Worm (Caenorhabditis elegans) whole organism, mixed stage, embryonic: ENCODE results near the gene txt-1.

Experiments
- mep-1 ChIP-seq: fragments of 150-350 bp; optimal IDR thresholded peaks from 2 replicates; lab custom pipeline; 2017; ENCODE audit warnings: missing biosample characterization, missing genetic modification reagents, missing genetic modification characterization, inconsistent platforms
- mls-2 ChIP-seq: sonication (generic microtip); optimal IDR thresholded peaks from 2 replicates; lab custom pipeline; 2016; ENCODE audit warnings: mild to moderate bottlenecking, missing genetic modification characterization, moderate library complexity, missing compliant biosample characterization
- nhr-76 ChIP-seq: sonication (generic microtip); optimal IDR thresholded peaks from 2 replicates; lab custom pipeline; 2017; ENCODE audit warnings: missing biosample characterization, missing genetic modification characterization
- snpc-4 ChIP-seq: fragments of 150-350 bp; optimal IDR thresholded peaks from 2 replicates; lab custom pipeline; 2014; ENCODE audit warnings: missing biosample characterization, missing genetic modification characterization
- unc-39 ChIP-seq: fragments of 150-350 bp; optimal IDR thresholded peaks from 2 replicates; lab custom pipeline; 2014; ENCODE audit warnings: missing biosample characterization, missing genetic modification characterization
- ztf-11 ChIP-seq: fragments of 150-350 bp; optimal IDR thresholded peaks from 2 replicates; lab custom pipeline; 2014; ENCODE audit warnings: missing biosample characterization, missing genetic modification characterization

- TF ChIP-seq unc-39 (tag; lab: Kevin White, UChicago) (no peak), nhr-76 (tag; lab: Kevin White, UChicago) (no peak), ztf-11 (tag; lab: Kevin White, UChicago) (no peak), mls-2 (tag; lab: Kevin White, UChicago) (no peak), mep-1 (tag; lab: Kevin White, UChicago) (no peak), snpc-4 (tag; lab: Kevin White, UChicago) (no peak)
These were observed 27.7 kb downstream of the txt-1 start, which contains the start of gene cwn-1 for ce11 chrII:133548-134275.
